Worm (Caenorhabditis elegans) whole organism, midembryonic: ENCODE measurements around the gene C49C3.20.

Source experiments
- T22C8.4 ChIP-seq: fragments of 200-800 bp; sonication (Bioruptor generic); IDR thresholded peaks from 2 replicates; pipeline ENCODE4 v1.3.6; 2022; ENCODE audit warnings: missing genetic modification characterization, missing compliant biosample characterization
- flt-1 ChIP-seq: fragments of 200-800 bp; sonication (Bioruptor generic); IDR thresholded peaks from 2 replicates; pipeline ENCODE4 v1.3.6; 2022; ENCODE audit warnings: missing genetic modification characterization, missing compliant biosample characterization
- klf-2 ChIP-seq: fragments of 200-800 bp; sonication (Bioruptor generic); conservative IDR thresholded peaks from 2 replicates; pipeline ENCODE4 v1.3.6; 2022; ENCODE audit warnings: missing genetic modification reagents, missing genetic modification characterization, missing compliant biosample characterization
- med-1 ChIP-seq: sonication (generic microtip); optimal IDR thresholded peaks from 2 replicates; lab custom pipeline; 2017; ENCODE audit warnings: missing genetic modification characterization, mild to moderate bottlenecking, missing compliant biosample characterization, antibody characterized with exemption, missing genetic modification reagents; ENCODE audit not compliant: insufficient read depth
- ztf-23 ChIP-seq: fragments of 200-800 bp; sonication (Bioruptor generic); IDR thresholded peaks from 2 replicates; pipeline ENCODE4 v1.3.6; 2022; ENCODE audit warnings: missing genetic modification reagents, missing genetic modification characterization, missing compliant biosample characterization

- TF ChIP-seq ztf-23 (GFP tag; lab: Robert Waterston, UW) (no peak), flt-1 (GFP tag; lab: Robert Waterston, UW) (no peak), med-1 (GFP tag; lab: Kevin White, UChicago) (no peak), klf-2 (GFP tag; lab: Robert Waterston, UW) (no peak), T22C8.4 (GFP tag; lab: Robert Waterston, UW) (no peak)
Observed at ce11 chrIV:17281060-17282021, 35.0 kb downstream of the C49C3.20 start.
